Worm (Caenorhabditis elegans): ENCODE results near the gene ifet-1.

ce11 chrIII:4523411-4523810 is 48.5 kb upstream of the ifet-1 start:
- TF ChIP-seq tbx-2 (tag; optimal IDR thresholded peaks at IDR 0.05) (no peak), nhr-237 (tag; optimal IDR thresholded peaks at IDR 0.05) (no peak), sea-2 (GFP tag; optimal IDR thresholded peaks at IDR 0.05) (no peak), lin-15B (tag; optimal IDR thresholded peaks at IDR 0.05) (no peak), lin-39 (tag; optimal IDR thresholded peaks at IDR 0.05) (no peak), nhr-25 (tag; optimal IDR thresholded peaks at IDR 0.05) (no peak), nhr-77 (tag; optimal IDR thresholded peaks at IDR 0.05) (no peak), ama-1 (optimal IDR thresholded peaks at IDR 0.05) (no peak), ztf-11 (tag; optimal IDR thresholded peaks at IDR 0.05) (no peak), elt-3 (tag; optimal IDR thresholded peaks at IDR 0.05) (no peak), pqm-1 (tag; optimal IDR thresholded peaks at IDR 0.05) (no peak), egl-27 (tag; optimal IDR thresholded peaks at IDR 0.05) (no peak)
